Fruit fly (Drosophila melanogaster) whole organism, embryonic: Measurements from ENCODE around the gene CG34117.
A peak's percentile ranks its signal among the peaks of the same experiment; 100 is the strongest.

ENCODE experiments used
- Antp ChIP-seq: fragments of 200-800 bp; sonication (Bioruptor generic); optimal IDR thresholded peaks from 3 replicates; lab custom pipeline; 2016; ENCODE audit warnings: missing biosample characterization, missing genetic modification characterization
- B-H2 ChIP-seq: fragments of 200-800 bp; sonication (Bioruptor generic); optimal IDR thresholded peaks from 2 replicates; lab custom pipeline; 2018; ENCODE audit warnings: missing biosample characterization, mild to moderate bottlenecking, missing genetic modification characterization
- CG10654 ChIP-seq: fragments of 200-800 bp; sonication (Bioruptor generic); optimal IDR thresholded peaks from 2 replicates; lab custom pipeline; 2016; ENCODE audit warnings: missing biosample characterization, missing genetic modification characterization
- CG12769 ChIP-seq: fragments of 200-800 bp; sonication (Bioruptor generic); optimal IDR thresholded peaks from 2 replicates; lab custom pipeline; 2019; ENCODE audit warnings: missing biosample characterization, mild to moderate bottlenecking, missing genetic modification characterization, moderate library complexity
- CG13624 ChIP-seq: fragments of 200-800 bp; sonication (Bioruptor generic); optimal IDR thresholded peaks from 2 replicates; lab custom pipeline; 2016; ENCODE audit warnings: missing biosample characterization, missing genetic modification characterization
- CG14965 ChIP-seq: fragments of 200-800 bp; sonication (Bioruptor generic); optimal IDR thresholded peaks from 2 replicates; lab custom pipeline; 2016; ENCODE audit warnings: missing biosample characterization, missing genetic modification characterization, borderline replicate concordance
- CG17359 ChIP-seq: fragments of 200-800 bp; sonication (Bioruptor generic); optimal IDR thresholded peaks from 3 replicates; lab custom pipeline; 2018; ENCODE audit warnings: missing biosample characterization, mild to moderate bottlenecking, missing genetic modification characterization, moderate library complexity
- CG18262 ChIP-seq: fragments of 200-800 bp; optimal IDR thresholded peaks from 3 replicates; lab custom pipeline; 2019; ENCODE audit warnings: missing biosample characterization, mild to moderate bottlenecking, missing genetic modification characterization, moderate library complexity
- CG1832 ChIP-seq: fragments of 200-800 bp; sonication (Bioruptor generic); optimal IDR thresholded peaks from 2 replicates; lab custom pipeline; 2017; ENCODE audit warnings: missing biosample characterization, mild to moderate bottlenecking, missing genetic modification characterization, inconsistent platforms
- CG18476 ChIP-seq: fragments of 200-800 bp; sonication (Bioruptor generic); optimal IDR thresholded peaks from 2 replicates; lab custom pipeline; 2016; ENCODE audit warnings: missing biosample characterization, mild to moderate bottlenecking, missing genetic modification characterization
- CG2889 ChIP-seq: fragments of 200-800 bp; sonication (Bioruptor generic); IDR thresholded peaks from 3 replicates; pipeline ENCODE4 v1.3.6; 2022; ENCODE audit warnings: missing biosample characterization, missing genetic modification characterization
- CG30431 ChIP-seq: fragments of 200-800 bp; sonication (Bioruptor generic); optimal IDR thresholded peaks from 2 replicates; lab custom pipeline; 2017; ENCODE audit warnings: missing biosample characterization, missing genetic modification characterization
- CG32772 ChIP-seq: fragments of 200-800 bp; sonication (Bioruptor generic); IDR thresholded peaks from 2 replicates; pipeline ENCODE4 v1.3.6; 2022; ENCODE audit warnings: missing biosample characterization, missing genetic modification characterization
- CG34224 ChIP-seq: fragments of 200-800 bp; sonication (Bioruptor generic); IDR thresholded peaks from 3 replicates; pipeline ENCODE4 v1.3.6; 2022; ENCODE audit warnings: missing biosample characterization, missing genetic modification characterization; ENCODE audit not compliant: partially characterized antibody
- CG43689 ChIP-seq: fragments of 200-800 bp; sonication (Bioruptor generic); IDR thresholded peaks from 2 replicates; pipeline ENCODE4 v1.3.6; 2022; ENCODE audit warnings: missing biosample characterization, missing genetic modification characterization
- CG4854 ChIP-seq: fragments of 200-800 bp; sonication (Bioruptor generic); optimal IDR thresholded peaks from 2 replicates; lab custom pipeline; 2016; ENCODE audit warnings: missing biosample characterization, missing genetic modification characterization, inconsistent platforms
- CG6272 ChIP-seq: fragments of 200-800 bp; sonication (Bioruptor generic); IDR thresholded peaks from 2 replicates; pipeline ENCODE4 v1.3.6; 2022; ENCODE audit warnings: missing biosample characterization, missing genetic modification characterization
- CG8765 ChIP-seq: fragments of 200-800 bp; sonication (Bioruptor generic); IDR thresholded peaks from 2 replicates; pipeline ENCODE4 v1.3.6; 2022; ENCODE audit warnings: missing biosample characterization, missing genetic modification characterization
- Chrac-16 ChIP-seq: fragments of 200-800 bp; sonication (Bioruptor generic); optimal IDR thresholded peaks from 3 replicates; lab custom pipeline; 2016; ENCODE audit warnings: missing biosample characterization, missing genetic modification characterization
- CkIIα-i1 ChIP-seq: fragments of 200-800 bp; sonication (Bioruptor generic); IDR thresholded peaks from 2 replicates; pipeline ENCODE4 v1.3.6; 2022; ENCODE audit warnings: missing biosample characterization, missing genetic modification characterization
- Dip2 ChIP-seq: fragments of 200-800 bp; sonication (Bioruptor generic); IDR thresholded peaks from 2 replicates; pipeline ENCODE4 v1.3.6; 2022; ENCODE audit warnings: missing biosample characterization, missing genetic modification characterization
- Drgx ChIP-seq: fragments of 200-800 bp; sonication (Bioruptor generic); IDR thresholded peaks from 2 replicates; pipeline ENCODE4 v1.3.6; 2022; ENCODE audit warnings: missing biosample characterization, missing genetic modification characterization
- Hey ChIP-seq: fragments of 200-800 bp; sonication (Bioruptor generic); optimal IDR thresholded peaks from 3 replicates; lab custom pipeline; 2018; ENCODE audit warnings: missing biosample characterization, mild to moderate bottlenecking, missing genetic modification characterization
- Mes4 ChIP-seq: fragments of 200-800 bp; sonication (Bioruptor generic); optimal IDR thresholded peaks from 2 replicates; lab custom pipeline; 2016; ENCODE audit warnings: missing biosample characterization, missing genetic modification characterization
- NC2β ChIP-seq: fragments of 200-800 bp; sonication (Bioruptor generic); optimal IDR thresholded peaks from 2 replicates; lab custom pipeline; 2016; ENCODE audit warnings: missing biosample characterization, missing genetic modification characterization
- Nf-YB ChIP-seq: fragments of 200-800 bp; sonication (Bioruptor generic); optimal IDR thresholded peaks from 3 replicates; lab custom pipeline; 2019; ENCODE audit warnings: missing biosample characterization, mild to moderate bottlenecking, missing genetic modification characterization, moderate library complexity
- Sry-β ChIP-seq: fragments of 200-800 bp; sonication (Bioruptor generic); optimal IDR thresholded peaks from 2 replicates; lab custom pipeline; 2018; ENCODE audit warnings: missing biosample characterization, mild to moderate bottlenecking, missing genetic modification characterization, moderate library complexity
- Ssrp ChIP-seq: fragments of 200-800 bp; sonication (Bioruptor generic); optimal IDR thresholded peaks from 2 replicates; lab custom pipeline; 2018; ENCODE audit warnings: missing biosample characterization, mild to moderate bottlenecking, missing genetic modification characterization, moderate library complexity
- YL-1 ChIP-seq: fragments of 200-800 bp; sonication (Bioruptor generic); optimal IDR thresholded peaks from 3 replicates; lab custom pipeline; 2017; ENCODE audit warnings: missing biosample characterization, mild to moderate bottlenecking, missing genetic modification characterization
- abd-A ChIP-seq: fragments of 200-800 bp; sonication (Bioruptor generic); optimal IDR thresholded peaks from 3 replicates; lab custom pipeline; 2019; ENCODE audit warnings: missing biosample characterization, mild to moderate bottlenecking, missing genetic modification characterization, moderate library complexity
- ash1 ChIP-seq: fragments of 200-800 bp; sonication (Bioruptor generic); optimal IDR thresholded peaks from 2 replicates; lab custom pipeline; 2018; ENCODE audit warnings: missing biosample characterization, mild to moderate bottlenecking, missing genetic modification characterization
- cg ChIP-seq: fragments of 200-800 bp; sonication (Bioruptor generic); optimal IDR thresholded peaks from 3 replicates; lab custom pipeline; 2019; ENCODE audit warnings: missing biosample characterization, mild to moderate bottlenecking, missing genetic modification characterization, moderate library complexity
- croc ChIP-seq: fragments of 200-800 bp; sonication (Bioruptor generic); conservative IDR thresholded peaks from 3 replicates; pipeline ENCODE4 v1.3.6; 2022; ENCODE audit warnings: missing biosample characterization, missing genetic modification characterization
- dpn ChIP-seq, 2 experiments: fragments of 200-800 bp; sonication (Bioruptor generic); optimal IDR thresholded peaks; 3 replicates each; lab custom pipeline; 2016; ENCODE audit warnings: missing biosample characterization in 2 of 2, missing genetic modification characterization in 2 of 2
- gce ChIP-seq: fragments of 200-800 bp; sonication (Bioruptor generic); IDR thresholded peaks from 3 replicates; pipeline ENCODE4 v1.3.6; 2022; ENCODE audit warnings: missing biosample characterization, missing genetic modification characterization
- gfzf ChIP-seq: fragments of 200-800 bp; sonication (Bioruptor generic); optimal IDR thresholded peaks from 2 replicates; lab custom pipeline; 2016; ENCODE audit warnings: missing biosample characterization, mild to moderate bottlenecking, missing genetic modification characterization, moderate library complexity
- hbn ChIP-seq: fragments of 200-800 bp; sonication (Bioruptor generic); IDR thresholded peaks from 2 replicates; pipeline ENCODE4 v1.3.6; 2022; ENCODE audit warnings: missing biosample characterization, missing genetic modification characterization; ENCODE audit not compliant: partially characterized antibody
- her ChIP-seq: fragments of 200-800 bp; sonication (Bioruptor generic); optimal IDR thresholded peaks from 2 replicates; lab custom pipeline; 2016; ENCODE audit warnings: missing biosample characterization, missing genetic modification characterization
- inv ChIP-seq: fragments of 200-800 bp; sonication (Bioruptor generic); IDR thresholded peaks from 2 replicates; pipeline ENCODE4 v1.3.6; 2022; ENCODE audit warnings: missing biosample characterization, missing genetic modification characterization; ENCODE audit not compliant: partially characterized antibody
- jing ChIP-seq: fragments of 200-800 bp; sonication (Bioruptor generic); optimal IDR thresholded peaks from 2 replicates; lab custom pipeline; 2018; ENCODE audit warnings: missing biosample characterization, mild to moderate bottlenecking, missing genetic modification characterization
- luna ChIP-seq: fragments of 200-800 bp; sonication (Bioruptor generic); optimal IDR thresholded peaks from 2 replicates; lab custom pipeline; 2016; ENCODE audit warnings: missing biosample characterization, missing genetic modification characterization
- otp ChIP-seq: fragments of 200-800 bp; sonication (Bioruptor generic); IDR thresholded peaks from 3 replicates; pipeline ENCODE4, ENCODE4 v1.3.6; 2022; ENCODE audit warnings: missing biosample characterization, missing genetic modification characterization
- pum ChIP-seq: fragments of 200-800 bp; sonication (Bioruptor generic); optimal IDR thresholded peaks from 2 replicates; lab custom pipeline; 2016; ENCODE audit warnings: missing biosample characterization, missing genetic modification characterization
- pzg ChIP-seq: fragments of 200-800 bp; sonication (Bioruptor generic); optimal IDR thresholded peaks from 3 replicates; lab custom pipeline; 2018; ENCODE audit warnings: missing biosample characterization, mild to moderate bottlenecking, missing genetic modification characterization, moderate library complexity
- ranshi ChIP-seq: fragments of 200-800 bp; sonication (Bioruptor generic); IDR thresholded peaks from 2 replicates; pipeline ENCODE4 v1.3.6; 2022; ENCODE audit warnings: missing biosample characterization, missing genetic modification characterization
- seq ChIP-seq: fragments of 200-800 bp; sonication (Bioruptor generic); IDR thresholded peaks from 2 replicates; pipeline ENCODE4 v1.3.6; 2022; ENCODE audit warnings: missing biosample characterization, missing genetic modification characterization
- sima ChIP-seq: fragments of 200-800 bp; sonication (Bioruptor generic); optimal IDR thresholded peaks from 2 replicates; lab custom pipeline; 2016; ENCODE audit warnings: missing biosample characterization, missing genetic modification characterization
- slp2 ChIP-seq: fragments of 200-800 bp; sonication (Bioruptor generic); optimal IDR thresholded peaks from 2 replicates; lab custom pipeline; 2016; ENCODE audit warnings: missing biosample characterization, missing genetic modification characterization
- tio ChIP-seq: fragments of 200-800 bp; sonication (Bioruptor generic); optimal IDR thresholded peaks from 2 replicates; lab custom pipeline; 2017; ENCODE audit warnings: missing biosample characterization, missing genetic modification characterization, inconsistent platforms
- zfh2 ChIP-seq: fragments of 200-800 bp; sonication (Bioruptor generic); optimal IDR thresholded peaks from 2 replicates; lab custom pipeline; 2016; ENCODE audit warnings: missing biosample characterization, missing genetic modification characterization

The CG34117 gene

dm6 chr3R:9394385-9395042 lies 5.3 kb downstream of the CG34117 start, which contains the start of gene FER (continued):
- TF ChIP-seq otp (GFP tag; lab: Robert Waterston, UW) (peak; percentile 57; the same call in 2 of the 3 replicates), hbn (0 out of 2 replicates have a peak, but pooled peaks have one; percentile 15), CG10654 (GFP tag; lab: Kevin White, UChicago) (no peak), her (GFP tag; lab: Kevin White, UChicago) (peak; percentile 61), tio (no peak), Ssrp (tag; lab: Kevin White, UChicago) (no peak), CG1832 (GFP tag; lab: Kevin White, UChicago) (peak; percentile 78), CG8765 (GFP tag; lab: Robert Waterston, UW) (no peak), Drgx (GFP tag; lab: Robert Waterston, UW) (peak; percentile 35; the same call in 1 of the 2 replicates), Dip2 (GFP tag; lab: Robert Waterston, UW) (no peak), luna (no peak), CG13624 (GFP tag; lab: Kevin White, UChicago) (peak; percentile 2), zfh2 (no peak), ash1 (peak; percentile 61), CG18262 (tag; lab: Kevin White, UChicago) (peak; percentile 11), sima (GFP tag; lab: Kevin White, UChicago) (no peak), B-H2 (GFP tag; lab: Kevin White, UChicago) (peak; percentile 43), jing (no peak), slp2 (GFP tag; lab: Kevin White, UChicago) (no peak), CG32772 (no peak), dpn (GFP tag; optimal IDR thresholded peaks at IDR 0.05; lab: Kevin White, UChicago) (peak; percentile 19 to 31), croc (GFP tag; lab: Robert Waterston, UW) (no peak), CG2889 (GFP tag; lab: Robert Waterston, UW) (no peak), abd-A (tag; lab: Kevin White, UChicago) (peak; percentile 35), YL-1 (no peak), Chrac-16 (GFP tag; lab: Kevin White, UChicago) (no peak), NC2β (GFP tag; lab: Kevin White, UChicago) (no peak), pzg (GFP tag; lab: Kevin White, UChicago) (no peak), pum (GFP tag; lab: Kevin White, UChicago) (no peak), gce (no peak; the same call in 2 of the 3 replicates), CG30431 (no peak), CG18476 (no peak), Mes4 (peak; percentile 26), CG43689 (no peak), ranshi (GFP tag; lab: Robert Waterston, UW) (peak; percentile 8; the same call in 1 of the 2 replicates), Antp (peak; percentile 38), CG12769 (tag; lab: Kevin White, UChicago) (peak; percentile 73), CkIIα-i1 (no peak), gfzf (GFP tag; lab: Kevin White, UChicago) (no peak), Sry-β (GFP tag; lab: Kevin White, UChicago) (no peak), Nf-YB (GFP tag; lab: Kevin White, UChicago) (peak; percentile 43), CG6272 (GFP tag; lab: Robert Waterston, UW) (peak; percentile 30; the same call in 1 of the 2 replicates), inv (peak; percentile 37; the same call in 1 of the 2 replicates), cg (GFP tag; lab: Kevin White, UChicago) (no peak), seq (GFP tag; lab: Robert Waterston, UW) (no peak; the same call in 1 of the 2 replicates), CG14965 (GFP tag; lab: Kevin White, UChicago) (no peak), CG4854 (GFP tag; lab: Kevin White, UChicago) (peak; percentile 10), CG17359 (tag; lab: Kevin White, UChicago) (peak; percentile 32), CG34224 (peak; percentile 68; the same call in 1 of the 3 replicates), Hey (tag; lab: Kevin White, UChicago) (no peak)
